Fruit fly (Drosophila melanogaster) S2 (cell line): ENCODE measurements around the gene CG7322.

Source experiments
- CG8478 ChIP-seq: fragments of >200 bp; optimal IDR thresholded peaks from 2 replicates; lab custom pipeline; 2018
- CTCF ChIP-seq, 2 experiments: fragments of >200 bp; optimal IDR thresholded peaks; 2 replicates each; lab custom pipeline; 2018

DNA sequence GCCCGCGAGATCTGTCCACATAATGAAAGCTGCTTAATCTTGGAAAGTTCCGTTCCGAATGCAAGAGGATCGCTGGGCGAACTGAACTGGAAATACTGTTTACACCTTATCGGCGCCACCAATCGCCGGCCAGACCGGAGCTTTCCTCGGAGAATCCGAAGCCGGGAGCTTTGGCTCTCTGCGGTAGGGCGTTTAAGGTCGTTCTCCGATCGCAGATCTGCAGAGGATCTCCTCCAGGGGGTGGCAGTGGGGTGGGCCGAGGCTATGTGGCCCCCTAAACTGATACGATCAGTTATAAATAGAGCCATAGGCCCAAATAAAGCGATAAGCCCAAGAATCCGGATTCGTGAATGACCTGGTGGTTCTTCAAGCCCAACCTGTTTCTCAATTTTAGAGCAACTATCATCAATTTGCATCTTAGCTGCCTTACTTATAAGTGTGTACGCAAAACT lies at the start of gene CG7322:
- TF ChIP-seq CG8478 (no peak), CTCF (optimal IDR thresholded peaks at IDR 0.05; lab: Kevin White, UChicago) (no peak)
